Worm (Caenorhabditis elegans) whole organism, early embryonic: ENCODE results near the gene Y113G7A.22.

Source experiments
- B0310.2 ChIP-seq: sonication (generic microtip); optimal IDR thresholded peaks from 2 replicates; lab custom pipeline; 2016; ENCODE audit warnings: mild to moderate bottlenecking, missing genetic modification characterization, missing compliant biosample characterization
- aly-1 ChIP-seq: sonication (generic microtip); optimal IDR thresholded peaks from 2 replicates; lab custom pipeline; 2016; ENCODE audit warnings: missing genetic modification characterization, missing compliant biosample characterization

ce11 chrV:20123010-20123409 lies 12.1 kb downstream of the Y113G7A.22 start:
- TF ChIP-seq B0310.2, result no peak
- no peak for TF ChIP-seq aly-1 (tag; lab: Kevin White, UChicago)
